Worm (Caenorhabditis elegans) whole organism, L3 larva: ENCODE results near the gene pak-1.

Experiments used
- R02D3.7 ChIP-seq: fragments of 150-350 bp; optimal IDR thresholded peaks from 2 replicates; lab custom pipeline; 2014; ENCODE audit warnings: missing biosample characterization, missing genetic modification characterization
- ZK546.5 ChIP-seq: sonication (generic microtip); optimal IDR thresholded peaks from 2 replicates; lab custom pipeline; 2017; ENCODE audit warnings: missing biosample characterization, missing genetic modification characterization
- aly-2 ChIP-seq: fragments of 150-350 bp; optimal IDR thresholded peaks from 2 replicates; lab custom pipeline; 2014; ENCODE audit warnings: missing biosample characterization, missing genetic modification characterization
- ceh-28 ChIP-seq: fragments of 150-350 bp; optimal IDR thresholded peaks from 2 replicates; lab custom pipeline; 2014; ENCODE audit warnings: missing biosample characterization, missing genetic modification reagents, missing genetic modification characterization
- ceh-82 ChIP-seq: fragments of 150-350 bp; optimal IDR thresholded peaks from 2 replicates; lab custom pipeline; 2014; ENCODE audit warnings: missing biosample characterization, missing genetic modification characterization
- ceh-9 ChIP-seq: sonication (generic microtip); optimal IDR thresholded peaks from 2 replicates; lab custom pipeline; 2018; ENCODE audit warnings: missing biosample characterization, missing genetic modification characterization
- daf-12 ChIP-seq: fragments of 150-350 bp; optimal IDR thresholded peaks from 2 replicates; lab custom pipeline; 2014; ENCODE audit warnings: missing biosample characterization, missing genetic modification reagents, missing genetic modification characterization
- elt-2 ChIP-seq: sonication (generic microtip); optimal IDR thresholded peaks from 2 replicates; lab custom pipeline; 2016; ENCODE audit warnings: missing genetic modification reagents, mild to moderate bottlenecking, missing genetic modification characterization, missing compliant biosample characterization
- elt-3 ChIP-seq, 3 experiments: fragments of 150-350 bp in 1 of 3; sonication (generic microtip) in 2 of 3; optimal IDR thresholded peaks; 2 replicates in 2 of 3; 4 replicates in 1 of 3; lab custom pipeline; 2014 to 2017; ENCODE audit warnings: missing biosample characterization in 3 of 3, missing genetic modification characterization in 3 of 3
- eor-1 ChIP-seq, 2 experiments: fragments of 150-350 bp; optimal IDR thresholded peaks; 2 replicates each; lab custom pipeline; 2014 to 2018; ENCODE audit warnings: missing biosample characterization in 2 of 2, missing genetic modification characterization in 2 of 2
- fkh-10 ChIP-seq: sonication (generic microtip); optimal IDR thresholded peaks from 2 replicates; lab custom pipeline; 2017; ENCODE audit warnings: missing biosample characterization, missing genetic modification reagents, missing genetic modification characterization
- jun-1 ChIP-seq: fragments of 150-350 bp; optimal IDR thresholded peaks from 2 replicates; lab custom pipeline; 2014; ENCODE audit warnings: missing biosample characterization, missing genetic modification reagents, missing genetic modification characterization
- lin-15B ChIP-seq: fragments of 150-350 bp; optimal IDR thresholded peaks from 2 replicates; lab custom pipeline; 2014; ENCODE audit warnings: missing biosample characterization, missing genetic modification characterization
- lin-39 ChIP-seq: fragments of 150-350 bp; optimal IDR thresholded peaks from 2 replicates; lab custom pipeline; 2018; ENCODE audit warnings: missing biosample characterization, missing genetic modification reagents, missing genetic modification characterization
- mml-1 ChIP-seq: fragments of 150-350 bp; sonication (generic microtip); optimal IDR thresholded peaks from 3 replicates; lab custom pipeline; 2014; ENCODE audit warnings: missing biosample characterization, missing genetic modification characterization
- nhr-11 ChIP-seq: fragments of 150-350 bp; optimal IDR thresholded peaks from 2 replicates; lab custom pipeline; 2014; ENCODE audit warnings: missing biosample characterization, missing genetic modification characterization
- nhr-12 ChIP-seq: fragments of 150-350 bp; optimal IDR thresholded peaks from 2 replicates; lab custom pipeline; 2014; ENCODE audit warnings: missing biosample characterization, missing genetic modification characterization
- nhr-23 ChIP-seq: fragments of 150-350 bp; optimal IDR thresholded peaks from 2 replicates; lab custom pipeline; 2014; ENCODE audit warnings: missing biosample characterization, missing genetic modification reagents, missing genetic modification characterization
- nhr-25 ChIP-seq: sonication (generic microtip); optimal IDR thresholded peaks from 2 replicates; lab custom pipeline; 2017; ENCODE audit warnings: missing biosample characterization, missing genetic modification characterization
- nhr-28 ChIP-seq: fragments of 150-350 bp; optimal IDR thresholded peaks from 2 replicates; lab custom pipeline; 2014; ENCODE audit warnings: missing biosample characterization, missing genetic modification characterization
- nhr-43 ChIP-seq: sonication (generic microtip); optimal IDR thresholded peaks from 2 replicates; lab custom pipeline; 2016; ENCODE audit warnings: mild to moderate bottlenecking, missing genetic modification characterization, missing compliant biosample characterization; ENCODE audit not compliant: poor library complexity, severe bottlenecking
- nhr-67 ChIP-seq: fragments of 150-350 bp; optimal IDR thresholded peaks from 2 replicates; lab custom pipeline; 2014; ENCODE audit warnings: missing biosample characterization, missing genetic modification characterization
- nhr-77 ChIP-seq: fragments of 150-350 bp; optimal IDR thresholded peaks from 2 replicates; lab custom pipeline; 2014; ENCODE audit warnings: missing biosample characterization, missing genetic modification characterization
- pqm-1 ChIP-seq: fragments of 150-350 bp; optimal IDR thresholded peaks from 2 replicates; lab custom pipeline; 2017; ENCODE audit warnings: missing biosample characterization, missing genetic modification characterization, inconsistent platforms
- sea-2 ChIP-seq: fragments of 150-350 bp; sonication (generic microtip); optimal IDR thresholded peaks from 4 replicates; lab custom pipeline; 2014; ENCODE audit warnings: missing biosample characterization, missing genetic modification reagents, missing genetic modification characterization
- skn-1 ChIP-seq: fragments of 150-350 bp; optimal IDR thresholded peaks from 2 replicates; lab custom pipeline; 2014; ENCODE audit warnings: missing biosample characterization, missing genetic modification characterization
- snpc-4 ChIP-seq: fragments of 150-350 bp; optimal IDR thresholded peaks from 2 replicates; lab custom pipeline; 2014; ENCODE audit warnings: missing biosample characterization, missing genetic modification characterization
- tbx-2 ChIP-seq: sonication (generic microtip); optimal IDR thresholded peaks from 2 replicates; lab custom pipeline; 2016; ENCODE audit warnings: mild to moderate bottlenecking, missing genetic modification characterization, missing compliant biosample characterization
- unc-39 ChIP-seq: sonication (generic microtip); optimal IDR thresholded peaks from 4 replicates; lab custom pipeline; 2017; ENCODE audit warnings: missing biosample characterization, missing genetic modification characterization
- unc-62 ChIP-seq: fragments of 150-350 bp; sonication (generic microtip); optimal IDR thresholded peaks from 4 replicates; lab custom pipeline; 2014; ENCODE audit warnings: missing biosample characterization, missing genetic modification reagents, missing genetic modification characterization

Gene pak-1

DNA sequence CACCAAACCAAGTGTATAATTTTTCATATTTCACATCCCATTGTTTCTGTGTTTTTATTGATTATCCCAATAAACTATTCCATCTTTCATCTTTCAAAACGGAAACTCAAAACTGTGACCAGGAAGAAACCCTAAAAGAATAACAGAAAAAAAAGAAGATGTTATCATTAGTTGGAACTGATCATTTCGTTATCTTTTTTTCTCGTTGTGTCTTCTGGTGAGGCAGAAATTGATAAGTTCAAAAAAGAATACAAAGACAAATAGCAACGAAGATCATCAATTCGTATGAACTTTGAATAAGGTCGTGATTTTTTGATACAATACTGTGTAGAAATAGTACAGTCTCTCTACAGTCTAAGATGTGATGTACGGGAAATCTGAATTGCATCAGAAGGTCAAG is 33.4 kb upstream of the pak-1 start:
- TF ChIP-seq elt-3 (tag; optimal IDR thresholded peaks at IDR 0.05; lab: Kevin White, UChicago) (peak in 1 of 3 experiments; percentile 7), elt-2 (tag; lab: Kevin White, UChicago) (peak; percentile 34), ceh-28 (tag; lab: Kevin White, UChicago) (peak; percentile 14), ceh-82 (tag; lab: Kevin White, UChicago) (no peak), nhr-23 (peak; percentile 47), nhr-11 (tag; lab: Kevin White, UChicago) (no peak), snpc-4 (no peak)
- TF ChIP-seq, all 47 proteins: peak for 4

DNA sequence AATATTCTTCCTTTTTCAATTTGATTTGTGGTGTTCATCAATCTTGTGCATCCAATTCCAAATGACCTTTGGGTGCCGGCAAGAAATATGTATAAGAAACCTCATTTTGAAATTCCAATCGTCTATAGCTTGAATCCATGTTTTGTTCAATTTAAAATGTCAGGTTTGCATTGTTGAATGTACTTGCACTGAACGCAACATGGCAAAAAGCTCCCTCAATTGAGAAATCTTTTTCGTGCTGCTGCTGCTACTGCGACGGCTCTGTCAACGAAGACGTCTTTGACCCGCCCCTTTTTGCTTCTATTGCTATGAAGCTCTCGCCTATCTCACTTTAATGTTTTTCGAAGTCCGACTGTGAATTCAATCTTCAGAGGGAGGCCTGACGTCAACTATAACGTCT is 26.8 kb upstream of the pak-1 start, which contains the start of gene lgc-58:
TSS of gene lgc-58 (plus strand) at position 301 of the 400 bp plus-strand sequence.
- TF ChIP-seq fkh-10 (no peak), mml-1 (tag; lab: Kevin White, UChicago) (no peak), lin-15B (tag; lab: Kevin White, UChicago) (no peak), lin-39 (tag; lab: Kevin White, UChicago) (no peak), elt-2 (tag; lab: Kevin White, UChicago) (no peak), nhr-25 (no peak), nhr-43 (tag; lab: Kevin White, UChicago) (no peak), ceh-9 (tag; lab: Kevin White, UChicago) (no peak), nhr-77 (no peak), ceh-28 (tag; lab: Kevin White, UChicago) (no peak), eor-1 (tag; optimal IDR thresholded peaks at IDR 0.05; lab: Kevin White, UChicago) (no peak), aly-2 (tag; lab: Kevin White, UChicago) (no peak), nhr-67 (tag; lab: Kevin White, UChicago) (no peak), sea-2 (GFP tag; lab: Kevin White, UChicago) (no peak), tbx-2 (tag; lab: Kevin White, UChicago) (no peak), daf-12 (tag; lab: Kevin White, UChicago) (no peak)

DNA sequence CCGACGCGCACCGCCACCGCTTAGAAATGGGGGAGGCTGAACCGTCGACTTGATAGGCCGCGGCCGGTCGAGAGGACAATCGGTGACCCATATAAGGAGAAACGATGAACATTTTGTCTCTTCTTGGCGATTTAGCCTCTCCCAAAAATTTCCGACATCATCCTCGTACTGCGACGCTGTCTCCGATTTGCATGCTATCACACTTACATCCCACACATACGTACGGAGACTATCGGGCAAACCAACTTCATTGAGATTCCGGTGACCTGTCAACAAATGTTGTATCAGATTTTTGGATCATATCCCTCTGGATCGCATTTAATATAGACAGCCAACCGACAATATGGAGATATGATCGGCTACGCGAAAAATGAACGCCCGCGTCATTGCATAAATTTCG is 18.2 kb upstream of the pak-1 start:
- TF ChIP-seq nhr-23 (peak; percentile 79), ceh-9 (tag; lab: Kevin White, UChicago) (no peak)

DNA sequence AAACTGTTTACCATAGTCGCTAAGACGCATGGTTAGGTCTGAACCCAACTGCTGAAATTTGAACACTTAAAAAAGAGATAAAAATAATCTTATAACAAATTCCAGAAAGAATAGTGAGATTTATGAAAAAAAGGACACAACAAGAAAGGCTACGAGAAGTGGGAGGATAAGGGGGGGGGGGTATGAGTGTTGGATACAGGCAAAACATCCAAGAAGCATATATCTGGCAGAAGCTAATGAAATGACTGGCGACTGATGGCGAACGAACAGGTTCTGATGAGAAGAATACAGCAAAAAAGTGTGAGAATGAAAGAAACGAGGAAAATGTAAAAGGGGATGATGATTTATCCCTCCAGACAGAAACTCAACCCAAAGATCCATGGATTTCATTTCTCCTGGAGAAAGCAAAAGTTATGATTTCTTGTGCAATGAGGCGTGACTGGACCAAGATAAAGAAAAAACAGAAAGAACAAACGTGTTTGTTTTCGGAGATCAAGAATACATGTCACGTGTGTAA is 17.6 kb upstream of the pak-1 start, which contains the start of gene ptr-4:
TSS of gene ptr-4 (minus strand) at position 51 of the 517 bp plus-strand sequence.
- TF ChIP-seq nhr-25 (peak; percentile 13), fkh-10 (no peak), tbx-2 (tag; lab: Kevin White, UChicago) (no peak)

DNA sequence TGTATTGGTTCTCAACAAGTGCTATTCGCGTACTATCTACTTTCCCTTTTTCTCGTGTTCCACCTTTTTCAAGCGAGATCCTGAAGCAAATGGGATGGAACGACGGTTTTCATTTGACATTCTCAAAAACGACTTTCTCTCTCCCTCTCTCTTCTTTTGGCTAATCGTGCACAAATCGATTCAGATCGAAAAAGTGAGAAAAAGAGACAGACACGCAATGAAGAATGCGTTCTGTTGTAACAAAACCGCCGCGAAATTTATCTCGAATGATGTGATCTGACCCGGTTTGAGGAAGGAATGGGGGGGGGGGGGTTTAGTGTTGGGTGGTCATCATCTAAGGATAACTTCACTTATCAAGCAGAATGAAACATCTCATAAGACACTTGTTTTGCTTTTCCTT is 16.0 kb upstream of the pak-1 start:
- TF ChIP-seq unc-39 (tag; lab: Kevin White, UChicago): no peak
- TF ChIP-seq sea-2 (GFP tag; lab: Kevin White, UChicago): no peak
- TF ChIP-seq nhr-25: peak; percentile 50
- no peak for TF ChIP-seq R02D3.7 (tag; lab: Kevin White, UChicago)
- TF ChIP-seq nhr-12 (tag; lab: Kevin White, UChicago): no peak
- TF ChIP-seq mml-1 (tag; lab: Kevin White, UChicago): no peak
- no peak for TF ChIP-seq tbx-2 (tag; lab: Kevin White, UChicago)
- no peak for TF ChIP-seq nhr-67 (tag; lab: Kevin White, UChicago)
- TF ChIP-seq fkh-10: no peak
- TF ChIP-seq skn-1 (tag; lab: Kevin White, UChicago): no peak
- TF ChIP-seq lin-15B (tag; lab: Kevin White, UChicago): no peak
- TF ChIP-seq ZK546.5 (tag; lab: Kevin White, UChicago): no peak
- TF ChIP-seq unc-62 (GFP tag; lab: Kevin White, UChicago): no peak
- TF ChIP-seq nhr-23: peak; percentile 63

DNA sequence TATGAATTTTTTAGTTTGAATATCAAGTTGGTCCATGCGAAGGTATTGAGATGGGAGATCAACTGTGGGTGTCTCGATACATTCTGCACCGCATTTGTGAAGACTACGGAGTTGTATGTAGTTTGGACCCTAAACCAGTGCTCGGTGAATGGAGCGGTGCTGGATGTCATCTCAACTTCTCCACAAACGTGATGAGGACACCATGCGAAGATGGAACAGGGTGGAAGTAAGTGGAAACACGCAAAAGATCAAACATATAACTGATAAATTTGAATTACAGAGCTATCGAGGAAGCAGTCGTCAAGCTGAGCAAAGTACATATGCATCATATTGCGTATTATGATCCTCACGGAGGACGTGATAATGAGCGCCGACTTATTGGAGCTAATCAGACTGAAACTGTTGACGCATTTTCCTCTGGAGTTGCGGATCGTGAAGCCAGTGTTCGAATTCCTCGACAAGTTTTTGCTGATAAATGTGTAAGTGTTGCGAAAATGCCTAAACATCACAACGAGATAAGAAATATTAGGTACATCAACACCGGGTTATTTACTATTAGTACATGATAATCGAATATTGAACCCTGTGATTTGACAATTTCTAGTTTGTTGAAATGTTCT is 10.9 kb upstream of the pak-1 start:
- TF ChIP-seq skn-1 (tag; lab: Kevin White, UChicago) (peak; percentile 2), nhr-28 (tag; lab: Kevin White, UChicago) (no peak), ceh-9 (tag; lab: Kevin White, UChicago) (no peak), elt-2 (tag; lab: Kevin White, UChicago) (peak; percentile 98), jun-1 (peak; percentile 15), pqm-1 (peak; percentile 55)
